Worm (Caenorhabditis elegans) whole organism, young adult: ENCODE results near the gene mes-4.

ENCODE experiments used
- B0035.1 ChIP-seq: sonication (generic microtip); optimal IDR thresholded peaks from 2 replicates; lab custom pipeline; 2016; ENCODE audit warnings: missing genetic modification characterization, mild to moderate bottlenecking, missing compliant biosample characterization, missing genotype, missing genetic modification reagents
- B0336.3 ChIP-seq: fragments of 200-800 bp; sonication (Bioruptor generic); IDR thresholded peaks from 2 replicates; pipeline ENCODE4 v1.3.6; 2022; ENCODE audit warnings: missing genetic modification characterization, missing compliant biosample characterization
- F10E7.11 ChIP-seq: sonication (generic microtip); optimal IDR thresholded peaks from 2 replicates; lab custom pipeline; 2017; ENCODE audit warnings: mild to moderate bottlenecking, missing genetic modification characterization, moderate library complexity, missing compliant biosample characterization
- F22D6.2 ChIP-seq: sonication (generic microtip); optimal IDR thresholded peaks from 2 replicates; lab custom pipeline; 2016; ENCODE audit warnings: mild to moderate bottlenecking, missing genetic modification characterization, missing compliant biosample characterization
- F55B11.4 ChIP-seq: sonication (generic microtip); optimal IDR thresholded peaks from 2 replicates; lab custom pipeline; 2016; ENCODE audit warnings: missing compliant biosample characterization, missing genetic modification characterization, borderline replicate concordance; ENCODE audit not compliant: insufficient read depth
- K11D2.4 ChIP-seq: fragments of 200-800 bp; sonication (Bioruptor generic); IDR thresholded peaks from 2 replicates; pipeline ENCODE4 v1.3.6; 2022; ENCODE audit warnings: missing genetic modification reagents, missing genetic modification characterization, missing compliant biosample characterization
- T07F8.4 ChIP-seq: sonication (generic microtip); optimal IDR thresholded peaks from 2 replicates; lab custom pipeline; 2016; ENCODE audit warnings: mild to moderate bottlenecking, missing genetic modification characterization, moderate library complexity, missing compliant biosample characterization
- Y53F4B.3 ChIP-seq: fragments of 200-800 bp; sonication (Bioruptor generic); IDR thresholded peaks from 2 replicates; pipeline ENCODE4 v1.3.6; 2022; ENCODE audit warnings: missing genetic modification reagents, missing genetic modification characterization, missing compliant biosample characterization
- Y53G8AR.9 ChIP-seq: fragments of 200-800 bp; sonication (Bioruptor generic); conservative IDR thresholded peaks from 2 replicates; pipeline ENCODE4 v1.3.6; 2022; ENCODE audit warnings: missing genetic modification reagents, missing genetic modification characterization, missing compliant biosample characterization
- Y56A3A.18 ChIP-seq: fragments of 200-800 bp; sonication (Bioruptor generic); IDR thresholded peaks from 2 replicates; pipeline ENCODE4 v1.3.6; 2022; ENCODE audit warnings: missing genetic modification reagents, missing genetic modification characterization, missing compliant biosample characterization
- akir-1 ChIP-seq: fragments of 200-800 bp; sonication (Bioruptor generic); optimal IDR thresholded peaks from 2 replicates; lab custom pipeline; 2018; ENCODE audit warnings: mild to moderate bottlenecking, missing genetic modification characterization, moderate library complexity, missing compliant biosample characterization
- ama-1 ChIP-seq, 3 experiments: fragments of 150-350 bp in 1 of 3; sonication (generic microtip) in 2 of 3; optimal IDR thresholded peaks; 2 replicates each; lab custom pipeline; 2014 to 2018; ENCODE audit warnings: missing biosample characterization in 2 of 3, missing genetic modification characterization in 2 of 3, missing genetic modification reagents in 2 of 3
- atf-7 ChIP-seq: sonication (generic microtip); optimal IDR thresholded peaks from 2 replicates; lab custom pipeline; 2017; ENCODE audit warnings: mild to moderate bottlenecking, missing genetic modification characterization, missing compliant biosample characterization
- attf-3 ChIP-seq: fragments of 200-800 bp; sonication (Bioruptor generic); conservative IDR thresholded peaks from 2 replicates; pipeline ENCODE4 v1.3.6; 2022; ENCODE audit warnings: missing genetic modification reagents, missing genetic modification characterization, missing compliant biosample characterization
- cebp-1 ChIP-seq, 2 experiments: fragments of 200-800 bp in 1 of 2; sonication (Bioruptor generic) in 1 of 2; sonication (generic microtip) in 1 of 2; IDR thresholded peaks in 1 of 2; optimal IDR thresholded peaks in 1 of 2; 2 replicates each; pipeline versions ENCODE4 v1.3.6 to Lab custom; 2017 to 2022; ENCODE audit warnings: missing compliant biosample characterization in 2 of 2, missing genetic modification characterization in 2 of 2, mild to moderate bottlenecking in 1 of 2, missing genetic modification reagents in 1 of 2, moderate library complexity in 1 of 2
- ceh-27 ChIP-seq: fragments of 200-800 bp; sonication (Bioruptor generic); optimal IDR thresholded peaks from 2 replicates; lab custom pipeline; 2018; ENCODE audit warnings: mild to moderate bottlenecking, missing genetic modification characterization, moderate library complexity, missing compliant biosample characterization
- chd-7 ChIP-seq: sonication (generic microtip); optimal IDR thresholded peaks from 2 replicates; lab custom pipeline; 2016; ENCODE audit warnings: mild to moderate bottlenecking, missing genetic modification characterization, moderate library complexity, missing compliant biosample characterization
- dox-1 ChIP-seq: fragments of 200-800 bp; sonication (Bioruptor generic); IDR thresholded peaks from 2 replicates; pipeline ENCODE4 v1.3.6; 2022; ENCODE audit warnings: missing genetic modification reagents, missing genetic modification characterization, missing compliant biosample characterization
- dpff-1 ChIP-seq: sonication (generic microtip); optimal IDR thresholded peaks from 2 replicates; lab custom pipeline; 2017; ENCODE audit warnings: mild to moderate bottlenecking, missing genetic modification characterization, missing compliant biosample characterization
- dpl-1 ChIP-seq: fragments of 150-350 bp; optimal IDR thresholded peaks from 2 replicates; lab custom pipeline; 2014; ENCODE audit warnings: missing biosample characterization, missing genetic modification reagents, missing genetic modification characterization
- ekl-4 ChIP-seq: fragments of 200-800 bp; sonication (Bioruptor generic); IDR thresholded peaks from 2 replicates; pipeline ENCODE4 v1.3.6; 2022; ENCODE audit warnings: missing genetic modification reagents, missing genetic modification characterization, missing compliant biosample characterization
- him-1 ChIP-seq: sonication (generic microtip); optimal IDR thresholded peaks from 2 replicates; lab custom pipeline; 2016; ENCODE audit warnings: missing genotype, missing genetic modification reagents, missing genetic modification characterization, missing compliant biosample characterization
- hlh-12 ChIP-seq: sonication (generic microtip); optimal IDR thresholded peaks from 2 replicates; lab custom pipeline; 2016; ENCODE audit warnings: missing genetic modification characterization, missing compliant biosample characterization
- let-526 ChIP-seq: fragments of 200-800 bp; sonication (Bioruptor generic); IDR thresholded peaks from 2 replicates; pipeline ENCODE4 v1.3.6; 2022; ENCODE audit warnings: missing genetic modification reagents, missing genetic modification characterization, missing compliant biosample characterization
- lin-35 ChIP-seq, 3 experiments: fragments of 150-350 bp in 2 of 3; sonication (generic microtip) in 1 of 3; optimal IDR thresholded peaks; 2 replicates each; lab custom pipeline; 2014 to 2018; ENCODE audit warnings: missing biosample characterization in 3 of 3, missing genetic modification characterization in 3 of 3, missing genetic modification reagents in 3 of 3
- madf-3 ChIP-seq: fragments of 200-800 bp; sonication (Bioruptor generic); IDR thresholded peaks from 2 replicates; pipeline ENCODE4 v1.3.6; 2022; ENCODE audit warnings: missing genetic modification reagents, missing genetic modification characterization, missing compliant biosample characterization
- madf-8 ChIP-seq: fragments of 200-800 bp; sonication (Bioruptor generic); conservative IDR thresholded peaks from 2 replicates; pipeline ENCODE4 v1.3.6; 2022; ENCODE audit warnings: missing genetic modification reagents, missing genetic modification characterization, missing compliant biosample characterization
- nhr-80 ChIP-seq: sonication (generic microtip); optimal IDR thresholded peaks from 2 replicates; lab custom pipeline; 2016; ENCODE audit warnings: missing genetic modification characterization, missing compliant biosample characterization
- snpc-1.3 ChIP-seq: sonication (generic microtip); optimal IDR thresholded peaks from 2 replicates; lab custom pipeline; 2017; ENCODE audit warnings: missing genetic modification characterization, mild to moderate bottlenecking, missing compliant biosample characterization, antibody characterized with exemption, moderate library complexity, missing genotype, missing genetic modification reagents; ENCODE audit not compliant: insufficient read depth
- somi-1 ChIP-seq: fragments of 200-800 bp; sonication (Bioruptor generic); optimal IDR thresholded peaks from 2 replicates; lab custom pipeline; 2018; ENCODE audit warnings: mild to moderate bottlenecking, missing genetic modification characterization, missing compliant biosample characterization
- sptf-2 ChIP-seq: fragments of 200-800 bp; sonication (Bioruptor generic); optimal IDR thresholded peaks from 2 replicates; lab custom pipeline; 2018; ENCODE audit warnings: mild to moderate bottlenecking, missing genetic modification characterization, missing compliant biosample characterization
- tlf-1 ChIP-seq: fragments of 200-800 bp; sonication (Bioruptor generic); optimal IDR thresholded peaks from 2 replicates; lab custom pipeline; 2018; ENCODE audit warnings: mild to moderate bottlenecking, missing genetic modification characterization, missing compliant biosample characterization
- ztf-25 ChIP-seq: fragments of 200-800 bp; sonication (Bioruptor generic); IDR thresholded peaks from 2 replicates; pipeline ENCODE4 v1.3.6; 2022; ENCODE audit warnings: missing genetic modification reagents, missing genetic modification characterization, missing compliant biosample characterization
- ztf-26 ChIP-seq: sonication (generic microtip); optimal IDR thresholded peaks from 2 replicates; lab custom pipeline; 2017; ENCODE audit warnings: missing genetic modification characterization, missing compliant biosample characterization
- ztf-28 ChIP-seq: fragments of 200-800 bp; sonication (Bioruptor generic); IDR thresholded peaks from 2 replicates; pipeline ENCODE4 v1.3.6; 2022; ENCODE audit warnings: missing genetic modification reagents, missing genetic modification characterization, missing compliant biosample characterization
- ztf-6 ChIP-seq: fragments of 200-800 bp; sonication (Bioruptor generic); IDR thresholded peaks from 2 replicates; pipeline ENCODE4 v1.3.6; 2022; ENCODE audit warnings: missing genetic modification reagents, missing genetic modification characterization, missing compliant biosample characterization

The mes-4 gene

DNA sequence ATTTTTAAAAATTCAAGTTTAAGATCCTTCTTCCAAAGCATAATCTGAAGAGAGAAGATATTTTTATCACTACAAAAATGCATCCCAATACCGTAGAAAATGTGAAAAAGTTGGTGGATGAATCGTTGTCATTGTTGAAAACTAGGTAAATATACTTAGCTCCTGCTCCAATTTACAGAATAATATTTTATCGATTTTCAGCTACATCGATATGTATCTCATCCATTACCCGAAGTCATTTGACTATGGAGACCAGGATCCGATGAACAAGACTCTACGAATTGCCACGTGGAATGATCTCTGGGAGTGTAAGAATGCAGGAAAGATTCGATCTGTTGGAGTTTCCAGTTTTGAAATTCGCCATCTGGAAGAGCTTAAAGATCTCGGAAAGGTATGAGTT, 28.9 kb downstream of the mes-4 start:
- TF ChIP-seq Y53G8AR.9 (GFP tag; lab: Robert Waterston, UW) (0 out of 2 replicates have a peak, but pooled peaks have one; percentile 46), madf-3 (GFP tag; lab: Robert Waterston, UW) (no peak), attf-3 (0 out of 2 replicates have a peak, but pooled peaks have one; percentile 6)

DNA sequence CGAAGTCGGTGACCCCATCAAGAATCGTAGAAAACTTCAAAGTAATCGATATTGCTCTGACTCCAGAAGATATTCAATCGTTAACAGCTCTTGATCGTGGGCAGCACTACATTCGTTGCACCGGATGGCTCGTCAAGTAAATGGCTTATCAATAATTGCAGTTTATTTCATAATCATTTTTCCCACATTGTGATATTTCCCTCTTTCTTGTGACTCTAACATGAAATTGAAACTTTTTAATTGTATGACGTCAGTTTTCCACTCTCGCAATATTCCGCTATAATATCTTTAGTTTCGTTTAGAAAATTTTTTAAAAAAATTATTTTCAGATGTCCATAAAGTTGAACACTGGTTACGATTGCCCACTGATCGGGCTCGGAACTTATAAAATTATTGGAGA, 29.4 kb downstream of the mes-4 start, which contains the start of gene F53F1.3:
F53F1.3 (plus strand) TSS at position 330 of the 400 bp plus-strand sequence.
- no peak for TF ChIP-seq ceh-27
- TF ChIP-seq K11D2.4 (GFP tag; lab: Robert Waterston, UW): no peak
- TF ChIP-seq ztf-25 (GFP tag; lab: Robert Waterston, UW): no peak
- TF ChIP-seq him-1 (tag; lab: Kevin White, UChicago): no peak
- no peak for TF ChIP-seq akir-1 (GFP tag; lab: Kevin White, UChicago)
- no peak for TF ChIP-seq somi-1 (GFP tag; lab: Kevin White, UChicago)
- no peak for TF ChIP-seq ztf-28 (GFP tag; lab: Robert Waterston, UW)
- no peak for TF ChIP-seq dpl-1
- TF ChIP-seq F22D6.2: no peak
- TF ChIP-seq snpc-1.3 (tag; lab: Kevin White, UChicago): no peak
- TF ChIP-seq tlf-1 (GFP tag; lab: Kevin White, UChicago): no peak
- no peak for TF ChIP-seq sptf-2 (GFP tag; lab: Kevin White, UChicago)
- no peak for TF ChIP-seq ztf-6
- TF ChIP-seq dox-1 (GFP tag; lab: Robert Waterston, UW): 0 out of 2 replicates have a peak, but pooled peaks have one; percentile 27
- TF ChIP-seq ztf-26 (tag; lab: Kevin White, UChicago): no peak
- no peak for TF ChIP-seq chd-7 (tag; lab: Kevin White, UChicago)
- 0 out of 2 replicates have a peak, but pooled peaks have one; percentile 20 for TF ChIP-seq madf-3 (GFP tag; lab: Robert Waterston, UW)
- no peak for TF ChIP-seq B0336.3
- peak; percentile 57; the same call in 1 of the 2 replicates for TF ChIP-seq cebp-1 (GFP tag; IDR thresholded peaks at IDR 0.05; lab: Robert Waterston, UW)
- peak; percentile 67 for TF ChIP-seq cebp-1 (tag; optimal IDR thresholded peaks at IDR 0.05; lab: Kevin White, UChicago)
- peak; percentile 55 for TF ChIP-seq nhr-80 (tag; lab: Kevin White, UChicago)
- no peak for TF ChIP-seq F55B11.4 (tag; lab: Kevin White, UChicago)
- TF ChIP-seq attf-3: 0 out of 2 replicates have a peak, but pooled peaks have one; percentile 18
- TF ChIP-seq F10E7.11 (tag; lab: Kevin White, UChicago): no peak
- TF ChIP-seq Y56A3A.18 (GFP tag; lab: Robert Waterston, UW): no peak
- no peak for TF ChIP-seq hlh-12 (tag; lab: Kevin White, UChicago)
- no peak for TF ChIP-seq let-526 (GFP tag; lab: Robert Waterston, UW)
- no peak for TF ChIP-seq ama-1 (optimal IDR thresholded peaks at IDR 0.05; lab: Kevin White, UChicago)
- TF ChIP-seq ama-1 (GFP tag; optimal IDR thresholded peaks at IDR 0.05; lab: Kevin White, UChicago): no peak
- TF ChIP-seq B0035.1 (tag; lab: Kevin White, UChicago): no peak
- TF ChIP-seq atf-7 (tag; lab: Kevin White, UChicago): peak; percentile 21
- no peak for TF ChIP-seq T07F8.4
- TF ChIP-seq lin-35 (GFP tag; optimal IDR thresholded peaks at IDR 0.05; lab: Kevin White, UChicago): no peak

ce11 chrV:13406511-13406910, 30.8 kb downstream of the mes-4 start, which contains the start of gene F53F1.2:
Gene F53F1.2 (plus strand): TSS chrV:13406816.
- TF ChIP-seq madf-8 (no peak), Y53F4B.3 (GFP tag; lab: Robert Waterston, UW) (no peak), ekl-4 (GFP tag; lab: Robert Waterston, UW) (no peak), dpff-1 (tag; lab: Kevin White, UChicago) (no peak)
